Worm (Caenorhabditis elegans) whole organism, young adult: ENCODE results near the gene teg-1.
A peak's percentile ranks its signal among the peaks of the same experiment; 100 is the strongest.

Experiments
- B0019.2 ChIP-seq: fragments of 200-800 bp; sonication (Bioruptor generic); conservative IDR thresholded peaks from 2 replicates; pipeline ENCODE4 v1.3.6; 2022; ENCODE audit warnings: missing genetic modification reagents, missing genetic modification characterization, missing compliant biosample characterization
- B0336.3 ChIP-seq: fragments of 200-800 bp; sonication (Bioruptor generic); IDR thresholded peaks from 2 replicates; pipeline ENCODE4 v1.3.6; 2022; ENCODE audit warnings: missing genetic modification characterization, missing compliant biosample characterization
- Y79H2A.3 ChIP-seq: fragments of 200-800 bp; sonication (Bioruptor generic); conservative IDR thresholded peaks from 2 replicates; pipeline ENCODE4 v1.3.6; 2022; ENCODE audit warnings: missing genetic modification reagents, missing genetic modification characterization, missing compliant biosample characterization
- ceh-27 ChIP-seq: fragments of 200-800 bp; sonication (Bioruptor generic); optimal IDR thresholded peaks from 2 replicates; lab custom pipeline; 2018; ENCODE audit warnings: mild to moderate bottlenecking, missing genetic modification characterization, moderate library complexity, missing compliant biosample characterization
- dox-1 ChIP-seq: fragments of 200-800 bp; sonication (Bioruptor generic); IDR thresholded peaks from 2 replicates; pipeline ENCODE4 v1.3.6; 2022; ENCODE audit warnings: missing genetic modification reagents, missing genetic modification characterization, missing compliant biosample characterization
- dpff-1 ChIP-seq: sonication (generic microtip); optimal IDR thresholded peaks from 2 replicates; lab custom pipeline; 2017; ENCODE audit warnings: mild to moderate bottlenecking, missing genetic modification characterization, missing compliant biosample characterization
- egl-18 ChIP-seq: fragments of 200-800 bp; sonication (Bioruptor generic); IDR thresholded peaks from 2 replicates; pipeline ENCODE4 v1.3.6; 2022; ENCODE audit warnings: missing genetic modification reagents, missing genetic modification characterization, missing compliant biosample characterization
- hmg-1.2 ChIP-seq: fragments of 200-800 bp; sonication (Bioruptor generic); IDR thresholded peaks from 2 replicates; pipeline ENCODE4 v1.3.6; 2022; ENCODE audit warnings: missing genetic modification reagents, missing genetic modification characterization, missing compliant biosample characterization
- lin-26 ChIP-seq: fragments of 200-800 bp; sonication (Bioruptor generic); IDR thresholded peaks from 2 replicates; pipeline ENCODE4 v1.3.6; 2022; ENCODE audit warnings: missing genetic modification reagents, missing genetic modification characterization, missing compliant biosample characterization
- lsl-1 ChIP-seq: fragments of 200-800 bp; sonication (Bioruptor generic); optimal IDR thresholded peaks from 2 replicates; lab custom pipeline; 2018; ENCODE audit warnings: mild to moderate bottlenecking, missing genetic modification characterization, moderate library complexity, missing compliant biosample characterization
- nhr-80 ChIP-seq: sonication (generic microtip); optimal IDR thresholded peaks from 2 replicates; lab custom pipeline; 2016; ENCODE audit warnings: missing genetic modification characterization, missing compliant biosample characterization
- rcor-1 ChIP-seq: fragments of 200-800 bp; sonication (Bioruptor generic); IDR thresholded peaks from 2 replicates; pipeline ENCODE4 v1.3.6; 2022; ENCODE audit warnings: missing genetic modification reagents, missing genetic modification characterization, missing compliant biosample characterization
- rpc-1 ChIP-seq, 2 experiments: fragments of 150-350 bp in 1 of 2; sonication (generic microtip) in 1 of 2; optimal IDR thresholded peaks; 2 replicates each; lab custom pipeline; 2014 to 2018; ENCODE audit warnings: missing biosample characterization in 1 of 2, missing genetic modification characterization in 1 of 2, missing genetic modification reagents in 1 of 2, missing genotype in 1 of 2
- sea-2 ChIP-seq: fragments of 200-800 bp; sonication (Bioruptor generic); IDR thresholded peaks from 2 replicates; pipeline ENCODE4 v1.3.6; 2022; ENCODE audit warnings: missing genetic modification characterization, missing compliant biosample characterization
- tlf-1 ChIP-seq: fragments of 200-800 bp; sonication (Bioruptor generic); optimal IDR thresholded peaks from 2 replicates; lab custom pipeline; 2018; ENCODE audit warnings: mild to moderate bottlenecking, missing genetic modification characterization, missing compliant biosample characterization
- unc-62 ChIP-seq: fragments of 150-350 bp; optimal IDR thresholded peaks from 2 replicates; lab custom pipeline; 2014; ENCODE audit warnings: missing biosample characterization, missing genetic modification reagents, missing genetic modification characterization
- xnd-1 ChIP-seq: sonication (generic microtip); optimal IDR thresholded peaks from 2 replicates; lab custom pipeline; 2016; ENCODE audit warnings: missing genotype, missing genetic modification reagents, missing genetic modification characterization, missing compliant biosample characterization
- zim-3 ChIP-seq: sonication (generic microtip); optimal IDR thresholded peaks from 2 replicates; lab custom pipeline; 2017; ENCODE audit warnings: mild to moderate bottlenecking, missing genetic modification characterization, moderate library complexity, missing compliant biosample characterization
- ztf-22 ChIP-seq: fragments of 200-800 bp; sonication (Bioruptor generic); optimal IDR thresholded peaks from 2 replicates; lab custom pipeline; 2018; ENCODE audit warnings: mild to moderate bottlenecking, missing genetic modification characterization, moderate library complexity, missing compliant biosample characterization

teg-1 gene

DNA sequence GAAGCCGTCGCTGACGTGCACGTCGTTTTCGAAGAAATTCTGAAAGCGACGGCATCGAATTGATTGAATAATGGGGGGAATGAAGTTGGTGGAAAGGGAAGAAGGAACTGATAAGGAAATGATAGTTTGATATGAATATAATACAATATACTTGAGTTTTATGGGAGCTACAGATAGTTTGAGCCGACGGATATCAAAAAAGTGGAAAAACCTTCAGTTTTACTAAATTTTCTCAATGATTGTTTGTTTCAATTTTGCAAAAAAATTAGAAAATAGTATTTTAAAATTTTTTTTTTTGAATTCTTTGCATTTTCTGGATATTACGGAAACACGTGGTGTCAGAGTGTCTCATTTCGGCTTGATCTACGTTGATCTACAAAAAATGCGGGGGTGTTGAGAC lies 47.2 kb downstream of the teg-1 start, which contains the start of gene obr-1:
Gene obr-1 (minus strand): TSS at position 101 of the 400 bp plus-strand sequence.
- no peak for TF ChIP-seq ceh-27 (GFP tag; lab: Kevin White, UChicago)
- TF ChIP-seq dox-1, result no peak
- TF ChIP-seq egl-18, result no peak
- no peak for TF ChIP-seq rcor-1 (GFP tag; lab: Robert Waterston, UW)
- no peak for TF ChIP-seq dpff-1 (tag; lab: Kevin White, UChicago)
- TF ChIP-seq rpc-1 (optimal IDR thresholded peaks at IDR 0.05; lab: Kevin White, UChicago), result no peak
- TF ChIP-seq rpc-1 (tag; optimal IDR thresholded peaks at IDR 0.05; lab: Kevin White, UChicago), result no peak
- no peak for TF ChIP-seq lin-26 (GFP tag; lab: Robert Waterston, UW)
- TF ChIP-seq B0019.2, result no peak
- TF ChIP-seq sea-2 (GFP tag; lab: Robert Waterston, UW), result no peak
- no peak for TF ChIP-seq tlf-1 (GFP tag; lab: Kevin White, UChicago)
- TF ChIP-seq zim-3, result no peak
- no peak for TF ChIP-seq xnd-1 (tag; lab: Kevin White, UChicago)
- TF ChIP-seq unc-62, result no peak

DNA sequence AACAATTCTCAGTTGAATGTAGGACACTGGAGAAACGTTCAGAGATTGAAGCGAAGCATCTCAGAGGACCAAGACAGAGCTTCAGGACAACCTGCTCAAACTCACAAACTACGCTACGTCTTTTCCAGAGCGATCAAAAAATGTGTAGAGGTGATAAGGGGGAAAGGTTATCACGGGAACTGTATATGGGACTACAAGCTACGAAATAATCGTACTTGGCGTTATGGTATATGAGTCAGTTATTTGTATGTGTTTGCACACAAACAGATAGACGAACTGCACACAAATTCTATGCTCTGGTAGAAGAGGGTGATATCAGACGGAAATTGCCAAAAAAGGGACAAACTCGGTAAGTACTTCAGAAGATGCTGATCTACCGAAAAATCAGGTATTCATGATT lies 48.8 kb downstream of the teg-1 start:
- TF ChIP-seq ztf-22 (GFP tag; lab: Kevin White, UChicago), result no peak
- TF ChIP-seq nhr-80, result peak; percentile 27

ce11 chrIII:11268532-11268931 lies 49.5 kb downstream of the teg-1 start:
- TF ChIP-seq lsl-1 (GFP tag; lab: Kevin White, UChicago) (no peak), nhr-80 (peak; percentile 80)

DNA sequence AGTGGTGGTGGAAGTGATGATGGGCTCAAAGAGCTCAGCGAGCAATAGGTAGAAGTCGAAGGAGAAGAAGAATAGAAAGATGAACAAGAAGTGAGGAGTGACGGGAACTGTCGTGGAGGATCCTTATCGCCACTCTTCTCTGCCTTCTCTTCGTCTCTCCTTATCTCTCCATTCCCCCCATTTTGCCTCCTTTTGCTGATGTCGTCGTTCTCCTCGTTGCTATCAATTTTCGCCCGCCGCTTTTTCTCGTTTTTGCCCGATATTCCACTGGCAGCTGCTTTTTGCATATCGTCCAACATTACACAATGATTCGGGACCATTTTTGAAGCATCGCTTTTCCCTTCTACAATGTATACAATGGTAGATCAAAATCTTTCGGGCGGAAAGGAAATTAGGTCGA lies 50.7 kb downstream of the teg-1 start:
- TF ChIP-seq dox-1 (0 out of 2 replicates have a peak, but pooled peaks have one; percentile 26), hmg-1.2 (GFP tag; lab: Robert Waterston, UW) (0 out of 2 replicates have a peak, but pooled peaks have one; percentile 7), Y79H2A.3 (GFP tag; lab: Robert Waterston, UW) (no peak), B0336.3 (GFP tag; lab: Robert Waterston, UW) (peak; percentile 56; the same call in 1 of the 2 replicates), nhr-80 (peak; percentile 82)
